Worm (Caenorhabditis elegans) whole organism, midembryonic: ENCODE measurements around the gene sqt-2.

Experiments used
- T22C8.4 ChIP-seq: fragments of 200-800 bp; sonication (Bioruptor generic); IDR thresholded peaks from 2 replicates; pipeline ENCODE4 v1.3.6; 2022; ENCODE audit warnings: missing genetic modification characterization, missing compliant biosample characterization
- cog-1 ChIP-seq: sonication (generic microtip); optimal IDR thresholded peaks from 2 replicates; lab custom pipeline; 2016; ENCODE audit warnings: missing genetic modification characterization, missing compliant biosample characterization
- flt-1 ChIP-seq: fragments of 200-800 bp; sonication (Bioruptor generic); IDR thresholded peaks from 2 replicates; pipeline ENCODE4 v1.3.6; 2022; ENCODE audit warnings: missing genetic modification characterization, missing compliant biosample characterization
- klf-2 ChIP-seq: fragments of 200-800 bp; sonication (Bioruptor generic); conservative IDR thresholded peaks from 2 replicates; pipeline ENCODE4 v1.3.6; 2022; ENCODE audit warnings: missing genetic modification reagents, missing genetic modification characterization, missing compliant biosample characterization
- med-1 ChIP-seq: sonication (generic microtip); optimal IDR thresholded peaks from 2 replicates; lab custom pipeline; 2017; ENCODE audit warnings: missing genetic modification characterization, mild to moderate bottlenecking, missing compliant biosample characterization, antibody characterized with exemption, missing genetic modification reagents; ENCODE audit not compliant: insufficient read depth
- ref-1 ChIP-seq: fragments of 200-800 bp; sonication (Bioruptor generic); conservative IDR thresholded peaks from 2 replicates; pipeline ENCODE4 v1.3.6; 2022; ENCODE audit warnings: missing genetic modification reagents, missing genetic modification characterization, missing compliant biosample characterization
- tab-1 ChIP-seq: fragments of 200-800 bp; sonication (Bioruptor generic); IDR thresholded peaks from 2 replicates; pipeline ENCODE4 v1.3.6; 2022; ENCODE audit warnings: missing genetic modification characterization, missing compliant biosample characterization
- ztf-23 ChIP-seq: fragments of 200-800 bp; sonication (Bioruptor generic); IDR thresholded peaks from 2 replicates; pipeline ENCODE4 v1.3.6; 2022; ENCODE audit warnings: missing genetic modification reagents, missing genetic modification characterization, missing compliant biosample characterization
- ztf-29 ChIP-seq: fragments of 200-800 bp; sonication (Bioruptor generic); IDR thresholded peaks from 2 replicates; pipeline ENCODE4 v1.3.6; 2022; ENCODE audit warnings: missing genetic modification reagents, missing genetic modification characterization, missing compliant biosample characterization

sqt-2 gene

ce11 chrII:23025-23424 lies at the start of gene sqt-2:
Gene sqt-2 (plus strand): TSS chrII:23325.
- no peak for TF ChIP-seq ztf-29 (GFP tag; lab: Robert Waterston, UW)
- TF ChIP-seq ztf-23, result no peak
- TF ChIP-seq flt-1 (GFP tag; lab: Robert Waterston, UW), result no peak
- no peak for TF ChIP-seq klf-2 (GFP tag; lab: Robert Waterston, UW)
- no peak for TF ChIP-seq T22C8.4
- no peak for TF ChIP-seq ref-1 (GFP tag; lab: Robert Waterston, UW)
- no peak for TF ChIP-seq cog-1 (tag; lab: Kevin White, UChicago)

DNA sequence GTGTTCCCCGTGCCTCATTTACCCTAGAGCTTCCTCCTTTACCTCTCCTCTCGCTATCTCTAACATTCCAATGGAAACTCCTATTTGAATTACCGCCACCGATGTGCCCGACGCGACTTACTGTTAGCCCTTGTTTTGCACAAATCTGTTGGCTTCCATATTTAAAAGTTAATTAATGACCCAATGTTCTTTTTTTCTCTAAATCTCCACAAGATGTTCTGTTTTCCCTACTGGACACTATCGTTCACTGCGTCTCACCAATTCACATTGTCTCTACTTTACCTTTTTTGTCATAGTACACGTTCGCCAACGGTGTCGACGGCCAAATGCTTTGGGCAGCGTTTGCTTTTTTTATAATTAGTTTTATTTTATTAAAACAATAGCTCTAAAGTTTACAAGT lies 22.5 kb upstream of the sqt-2 start:
- TF ChIP-seq T22C8.4 (no peak), tab-1 (GFP tag; lab: Robert Waterston, UW) (no peak), ztf-29 (GFP tag; lab: Robert Waterston, UW) (no peak), ref-1 (GFP tag; lab: Robert Waterston, UW) (no peak), klf-2 (GFP tag; lab: Robert Waterston, UW) (no peak), ztf-23 (no peak), flt-1 (GFP tag; lab: Robert Waterston, UW) (no peak), med-1 (no peak), cog-1 (tag; lab: Kevin White, UChicago) (no peak)

DNA sequence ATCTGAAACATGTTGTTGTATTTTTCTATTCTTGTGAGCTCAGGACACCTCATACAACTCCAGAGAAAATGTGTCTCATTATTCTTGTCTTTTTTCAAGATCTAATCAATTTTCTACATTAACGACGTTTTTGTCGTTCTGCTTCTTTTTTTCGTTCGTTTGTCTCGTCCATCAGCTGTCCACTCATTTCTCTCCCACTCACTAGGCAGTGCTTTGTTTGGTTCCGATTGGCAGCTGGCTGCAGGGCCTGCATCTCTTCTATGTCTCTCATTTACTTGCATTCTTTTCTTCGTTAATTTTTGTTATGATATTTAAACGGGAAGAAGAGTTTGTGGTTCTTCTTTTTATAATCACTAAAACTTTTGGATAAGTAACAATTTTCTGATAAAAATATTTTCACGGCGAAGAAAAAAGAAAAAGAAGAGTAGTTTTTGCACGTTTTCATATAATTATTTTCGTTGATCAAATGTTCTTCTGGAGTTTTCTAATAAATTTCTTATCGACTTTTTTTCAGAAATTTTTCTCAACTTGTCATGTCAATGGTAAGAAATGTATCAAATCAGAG lies 21.7 kb upstream of the sqt-2 start, which contains the start of gene 2L52.1:
Gene 2L52.1 (plus strand): TSS at position 515 of the 565 bp plus-strand sequence.
- TF ChIP-seq cog-1 (tag; lab: Kevin White, UChicago) (no peak), tab-1 (GFP tag; lab: Robert Waterston, UW) (no peak), flt-1 (GFP tag; lab: Robert Waterston, UW) (no peak), T22C8.4 (no peak), med-1 (no peak), ztf-23 (no peak), ztf-29 (GFP tag; lab: Robert Waterston, UW) (no peak), ref-1 (GFP tag; lab: Robert Waterston, UW) (no peak), klf-2 (GFP tag; lab: Robert Waterston, UW) (no peak)

DNA sequence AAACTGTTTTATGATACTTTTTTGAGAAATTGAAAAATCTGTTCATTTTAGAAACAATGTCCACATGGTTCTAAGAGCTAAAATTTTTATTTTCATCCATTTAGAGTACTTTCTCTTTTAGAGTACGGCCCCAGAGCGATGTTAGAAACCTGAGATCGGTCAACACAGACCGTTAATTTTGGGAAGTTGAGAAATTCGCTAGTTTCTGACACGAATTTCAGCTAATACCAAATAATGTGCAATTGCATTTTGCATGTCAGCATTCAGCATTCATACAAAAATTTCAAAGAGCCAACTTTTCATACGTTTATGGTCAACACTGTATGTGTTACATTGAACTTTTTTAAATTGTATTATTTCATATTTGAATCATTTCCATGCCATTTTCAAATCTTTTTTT lies 18.3 kb upstream of the sqt-2 start:
- no peak for TF ChIP-seq tab-1 (GFP tag; lab: Robert Waterston, UW)

- no peak for TF ChIP-seq klf-2 (GFP tag; lab: Robert Waterston, UW)
- TF ChIP-seq ztf-29 (GFP tag; lab: Robert Waterston, UW), result no peak
- no peak for TF ChIP-seq tab-1 (GFP tag; lab: Robert Waterston, UW)
- no peak for TF ChIP-seq T22C8.4
- no peak for TF ChIP-seq ref-1 (GFP tag; lab: Robert Waterston, UW)
- TF ChIP-seq med-1, result no peak
- no peak for TF ChIP-seq cog-1 (tag; lab: Kevin White, UChicago)
- no peak for TF ChIP-seq ztf-23
- TF ChIP-seq flt-1 (GFP tag; lab: Robert Waterston, UW), result no peak
Observed at ce11 chrII:6349-6748, 16.8 kb upstream of the sqt-2 start, which contains the start of gene osta-1. Gene osta-1 (plus strand): TSS chrII:6657.

ce11 chrII:8212-8611 lies 14.9 kb upstream of the sqt-2 start:
- no peak for TF ChIP-seq T22C8.4
- no peak for TF ChIP-seq ztf-23
- no peak for TF ChIP-seq ref-1 (GFP tag; lab: Robert Waterston, UW)
- no peak for TF ChIP-seq cog-1 (tag; lab: Kevin White, UChicago)
- TF ChIP-seq klf-2 (GFP tag; lab: Robert Waterston, UW), result no peak
- TF ChIP-seq med-1, result no peak
- TF ChIP-seq ztf-29 (GFP tag; lab: Robert Waterston, UW), result no peak
- TF ChIP-seq flt-1 (GFP tag; lab: Robert Waterston, UW), result no peak
- no peak for TF ChIP-seq tab-1 (GFP tag; lab: Robert Waterston, UW)

DNA sequence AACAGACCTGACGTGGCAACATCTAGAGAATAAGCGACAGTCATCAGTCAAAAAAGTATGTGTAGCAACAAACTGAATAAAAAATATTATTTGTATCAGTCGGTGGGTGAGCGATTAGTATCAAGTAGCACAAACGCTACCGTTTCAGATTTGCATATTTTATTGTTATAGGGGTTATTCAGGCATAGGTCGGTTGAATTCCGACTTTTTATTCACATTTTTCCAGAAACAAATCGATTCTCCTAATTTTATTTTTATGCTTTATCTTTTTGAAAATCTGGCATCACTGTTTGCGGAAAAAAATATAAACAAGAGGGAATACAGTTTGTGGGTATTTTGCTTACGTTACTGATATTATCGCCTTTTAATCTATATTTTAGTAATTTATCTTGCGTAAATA lies 11.3 kb upstream of the sqt-2 start, which contains the start of gene best-4:
Gene best-4 (minus strand): TSS at position 101 of the 400 bp plus-strand sequence.
- no peak for TF ChIP-seq ztf-29 (GFP tag; lab: Robert Waterston, UW)
- no peak for TF ChIP-seq tab-1 (GFP tag; lab: Robert Waterston, UW)
- no peak for TF ChIP-seq ztf-23
- no peak for TF ChIP-seq med-1
- no peak for TF ChIP-seq ref-1 (GFP tag; lab: Robert Waterston, UW)
- no peak for TF ChIP-seq flt-1 (GFP tag; lab: Robert Waterston, UW)
- no peak for TF ChIP-seq T22C8.4
- no peak for TF ChIP-seq klf-2 (GFP tag; lab: Robert Waterston, UW)
- TF ChIP-seq cog-1 (tag; lab: Kevin White, UChicago), result no peak

ce11 chrII:12685-13084 lies 10.4 kb upstream of the sqt-2 start, which contains the start of gene best-3:
Gene best-3 (plus strand): TSS chrII:12985.
- TF ChIP-seq flt-1 (GFP tag; lab: Robert Waterston, UW) (no peak), cog-1 (tag; lab: Kevin White, UChicago) (no peak), klf-2 (GFP tag; lab: Robert Waterston, UW) (no peak), T22C8.4 (no peak), ref-1 (GFP tag; lab: Robert Waterston, UW) (no peak), ztf-29 (GFP tag; lab: Robert Waterston, UW) (no peak), tab-1 (GFP tag; lab: Robert Waterston, UW) (no peak), ztf-23 (no peak), med-1 (no peak)

- TF ChIP-seq ztf-29 (GFP tag; lab: Robert Waterston, UW), result no peak
- no peak for TF ChIP-seq tab-1 (GFP tag; lab: Robert Waterston, UW)
- peak; percentile 57 for TF ChIP-seq cog-1 (tag; lab: Kevin White, UChicago)
- no peak for TF ChIP-seq med-1
- peak; percentile 53; the same call in 1 of the 2 replicates for TF ChIP-seq ztf-23
- TF ChIP-seq klf-2 (GFP tag; lab: Robert Waterston, UW), result no peak
- TF ChIP-seq ref-1 (GFP tag; lab: Robert Waterston, UW), result no peak
- TF ChIP-seq flt-1 (GFP tag; lab: Robert Waterston, UW), result no peak
- peak; percentile 32; the same call in 1 of the 2 replicates for TF ChIP-seq T22C8.4
Observed at ce11 chrII:18787-19186, 4.3 kb upstream of the sqt-2 start.

DNA sequence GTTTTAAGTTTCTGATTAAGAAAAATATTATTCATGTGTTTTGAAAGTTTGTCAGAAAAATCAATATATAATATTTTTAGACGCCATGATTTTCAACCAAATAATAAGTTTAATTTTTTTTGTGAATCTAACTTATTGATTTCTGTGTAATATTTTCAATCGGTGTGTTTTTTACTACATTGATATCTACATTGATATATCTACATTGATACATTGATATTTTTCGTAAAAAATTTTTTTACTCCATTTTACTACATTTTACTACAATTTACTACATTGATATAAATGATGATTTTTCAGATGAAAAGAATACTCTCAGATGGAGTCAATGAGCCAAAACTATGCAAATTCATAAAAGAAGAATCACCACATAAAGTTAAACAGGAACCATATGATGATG lies 3.9 kb upstream of the sqt-2 start, which contains the start of gene gmeb-1:
Gene gmeb-1 (plus strand): TSS at position 301 of the 400 bp plus-strand sequence.
- TF ChIP-seq ref-1 (GFP tag; lab: Robert Waterston, UW), result no peak
- no peak for TF ChIP-seq flt-1 (GFP tag; lab: Robert Waterston, UW)
